Fruit fly (Drosophila melanogaster) whole organism, embryonic: ENCODE data around the gene CG43867.
A peak's percentile ranks its signal among the peaks of the same experiment; 100 is the strongest.

Experiments
- BEAF-32 ChIP-seq: fragments of 200-800 bp; sonication (Bioruptor generic); optimal IDR thresholded peaks from 3 replicates; lab custom pipeline; 2017; ENCODE audit warnings: missing biosample characterization, missing genetic modification characterization, mild to moderate bottlenecking, moderate library complexity, missing genetic modification reagents
- CG10431 ChIP-seq: fragments of 200-800 bp; sonication (Bioruptor generic); optimal IDR thresholded peaks from 3 replicates; lab custom pipeline; 2018; ENCODE audit warnings: missing biosample characterization, mild to moderate bottlenecking, missing genetic modification characterization
- CG10959 ChIP-seq: fragments of 200-800 bp; sonication (Bioruptor generic); IDR thresholded peaks from 2 replicates; pipeline ENCODE4 v1.3.6; 2022; ENCODE audit warnings: missing biosample characterization, missing genetic modification characterization
- CG11085 ChIP-seq: fragments of 200-800 bp; sonication (Bioruptor generic); IDR thresholded peaks from 2 replicates; pipeline ENCODE4 v1.3.6; 2022; ENCODE audit warnings: missing biosample characterization, missing genetic modification characterization
- CG13424 ChIP-seq: fragments of 200-800 bp; sonication (Bioruptor generic); optimal IDR thresholded peaks from 2 replicates; lab custom pipeline; 2019; ENCODE audit warnings: missing biosample characterization, mild to moderate bottlenecking, missing genetic modification characterization, moderate library complexity
- CG14667 ChIP-seq: fragments of 200-800 bp; sonication (Bioruptor generic); IDR thresholded peaks from 2 replicates; pipeline ENCODE4 v1.3.6; 2022; ENCODE audit warnings: missing biosample characterization, missing genetic modification characterization
- CG15269 ChIP-seq: fragments of 200-800 bp; sonication (Bioruptor generic); optimal IDR thresholded peaks from 2 replicates; lab custom pipeline; 2018; ENCODE audit warnings: missing biosample characterization, mild to moderate bottlenecking, missing genetic modification characterization, moderate library complexity
- CG1602 ChIP-seq: fragments of 200-800 bp; sonication (Bioruptor generic); optimal IDR thresholded peaks from 3 replicates; lab custom pipeline; 2016; ENCODE audit warnings: missing biosample characterization, missing genetic modification characterization
- CG17912 ChIP-seq: fragments of 200-800 bp; sonication (Bioruptor generic); optimal IDR thresholded peaks from 2 replicates; lab custom pipeline; 2018; ENCODE audit warnings: missing biosample characterization, mild to moderate bottlenecking, missing genetic modification characterization
- CG18011 ChIP-seq: fragments of 200-800 bp; sonication (Bioruptor generic); optimal IDR thresholded peaks from 2 replicates; lab custom pipeline; 2017; ENCODE audit warnings: missing biosample characterization, missing genetic modification characterization, mild to moderate bottlenecking, moderate library complexity, missing genotype
- CG18764 ChIP-seq: fragments of 200-800 bp; sonication (Bioruptor generic); optimal IDR thresholded peaks from 3 replicates; lab custom pipeline; 2016; ENCODE audit warnings: missing biosample characterization, missing genetic modification characterization
- CG32772 ChIP-seq: fragments of 200-800 bp; sonication (Bioruptor generic); IDR thresholded peaks from 2 replicates; pipeline ENCODE4 v1.3.6; 2022; ENCODE audit warnings: missing biosample characterization, missing genetic modification characterization
- CG33213 ChIP-seq: fragments of 200-800 bp; sonication (Bioruptor generic); optimal IDR thresholded peaks from 3 replicates; lab custom pipeline; 2016; ENCODE audit warnings: missing biosample characterization, missing genetic modification characterization
- CG34376 ChIP-seq: fragments of 200-800 bp; sonication (Bioruptor generic); optimal IDR thresholded peaks from 2 replicates; lab custom pipeline; 2018; ENCODE audit warnings: missing biosample characterization, mild to moderate bottlenecking, missing genetic modification characterization
- CG5953 ChIP-seq: fragments of 200-800 bp; sonication (Bioruptor generic); IDR thresholded peaks from 2 replicates; pipeline ENCODE4 v1.3.6; 2022; ENCODE audit warnings: missing biosample characterization, missing genetic modification characterization
- CG6765 ChIP-seq: fragments of 200-800 bp; sonication (Bioruptor generic); optimal IDR thresholded peaks from 3 replicates; lab custom pipeline; 2017; ENCODE audit warnings: missing biosample characterization, mild to moderate bottlenecking, missing genetic modification characterization
- CG6854 ChIP-seq: fragments of 200-800 bp; sonication (Bioruptor generic); optimal IDR thresholded peaks from 3 replicates; lab custom pipeline; 2017; ENCODE audit warnings: missing biosample characterization, mild to moderate bottlenecking, missing genetic modification characterization
- CG7372 ChIP-seq: fragments of 200-800 bp; sonication (Bioruptor generic); IDR thresholded peaks from 2 replicates; pipeline ENCODE4 v1.3.6; 2022; ENCODE audit warnings: missing biosample characterization, missing genetic modification characterization
- CG7556 ChIP-seq: fragments of 200-800 bp; sonication (Bioruptor generic); optimal IDR thresholded peaks from 2 replicates; lab custom pipeline; 2017; ENCODE audit warnings: missing biosample characterization, mild to moderate bottlenecking, missing genetic modification characterization
- CG7786 ChIP-seq: fragments of 200-800 bp; sonication (Bioruptor generic); optimal IDR thresholded peaks from 2 replicates; lab custom pipeline; 2016; ENCODE audit warnings: missing biosample characterization, missing genetic modification characterization
- CG7839 ChIP-seq: fragments of 200-800 bp; sonication (Bioruptor generic); optimal IDR thresholded peaks from 3 replicates; lab custom pipeline; 2018; ENCODE audit warnings: missing biosample characterization, mild to moderate bottlenecking, missing genetic modification characterization, moderate library complexity
- CG8359 ChIP-seq: fragments of 200-800 bp; sonication (Bioruptor generic); optimal IDR thresholded peaks from 2 replicates; lab custom pipeline; 2017; ENCODE audit warnings: missing biosample characterization, mild to moderate bottlenecking, missing genetic modification characterization, borderline replicate concordance
- CG8478 ChIP-seq: fragments of >200 bp; optimal IDR thresholded peaks from 2 replicates; lab custom pipeline; 2018
- CG8924 ChIP-seq: fragments of 200-800 bp; optimal IDR thresholded peaks from 3 replicates; lab custom pipeline; 2019; ENCODE audit warnings: missing biosample characterization, mild to moderate bottlenecking, missing genetic modification characterization, moderate library complexity
- Chrac-16 ChIP-seq: fragments of 200-800 bp; sonication (Bioruptor generic); optimal IDR thresholded peaks from 3 replicates; lab custom pipeline; 2016; ENCODE audit warnings: missing biosample characterization, missing genetic modification characterization
- CoRest ChIP-seq: fragments of 200-800 bp; sonication (Bioruptor generic); optimal IDR thresholded peaks from 3 replicates; lab custom pipeline; 2018; ENCODE audit warnings: missing biosample characterization, mild to moderate bottlenecking, missing genetic modification characterization, moderate library complexity
- Dek ChIP-seq: fragments of 200-800 bp; sonication (Bioruptor generic); optimal IDR thresholded peaks from 3 replicates; lab custom pipeline; 2019; ENCODE audit warnings: missing biosample characterization, mild to moderate bottlenecking, missing genetic modification characterization, moderate library complexity
- Dfd ChIP-seq, 2 experiments: fragments of >200 bp; optimal IDR thresholded peaks; 2 replicates each; lab custom pipeline; 2017; ENCODE audit warnings: missing biosample characterization in 2 of 2, missing genetic modification characterization in 2 of 2
- Lhr ChIP-seq: fragments of 200-800 bp; sonication (Bioruptor generic); optimal IDR thresholded peaks from 3 replicates; lab custom pipeline; 2017; ENCODE audit warnings: mild to moderate bottlenecking, missing biosample characterization, missing genetic modification reagents, missing genetic modification characterization
- Lim3 ChIP-seq: fragments of 200-800 bp; sonication (Bioruptor generic); IDR thresholded peaks from 2 replicates; pipeline ENCODE4 v1.3.6; 2022; ENCODE audit warnings: missing biosample characterization, missing genetic modification characterization
- MBD-R2 ChIP-seq: fragments of 200-800 bp; sonication (Bioruptor generic); IDR thresholded peaks from 2 replicates; pipeline ENCODE4 v1.3.6; 2022; ENCODE audit warnings: missing biosample characterization, missing genetic modification characterization
- aop ChIP-seq: fragments of 200-800 bp; sonication (Bioruptor generic); IDR thresholded peaks from 2 replicates; pipeline ENCODE4 v1.3.6; 2022; ENCODE audit warnings: missing biosample characterization, missing genetic modification characterization
- ara ChIP-seq: fragments of 200-800 bp; sonication (Bioruptor generic); IDR thresholded peaks from 2 replicates; pipeline ENCODE4 v1.3.6; 2022; ENCODE audit warnings: missing biosample characterization, missing genetic modification characterization
- cas ChIP-seq: fragments of 200-800 bp; sonication (Bioruptor generic); IDR thresholded peaks from 2 replicates; pipeline ENCODE4 v1.3.6; 2022; ENCODE audit warnings: missing biosample characterization, missing genetic modification characterization
- her ChIP-seq: fragments of 200-800 bp; sonication (Bioruptor generic); optimal IDR thresholded peaks from 2 replicates; lab custom pipeline; 2016; ENCODE audit warnings: missing biosample characterization, missing genetic modification characterization
- lmd ChIP-seq: fragments of 200-800 bp; sonication (Bioruptor generic); IDR thresholded peaks from 2 replicates; pipeline ENCODE4 v1.3.6; 2022; ENCODE audit warnings: missing biosample characterization, missing genetic modification characterization
- lov ChIP-seq, 2 experiments: fragments of 200-800 bp in 1 of 2; fragments of >200 bp in 1 of 2; sonication (Bioruptor generic) in 1 of 2; IDR thresholded peaks in 1 of 2; optimal IDR thresholded peaks in 1 of 2; 2 replicates in 1 of 2; 3 replicates in 1 of 2; pipeline versions ENCODE4 v1.3.6 to Lab custom; 2017 to 2022; ENCODE audit warnings: missing biosample characterization in 1 of 2, missing genetic modification characterization in 1 of 2
- nau ChIP-seq: fragments of 200-800 bp; sonication (Bioruptor generic); optimal IDR thresholded peaks from 3 replicates; lab custom pipeline; 2017; ENCODE audit warnings: missing biosample characterization, mild to moderate bottlenecking, missing genetic modification characterization, missing genetic modification reagents
- oc ChIP-seq: fragments of 200-800 bp; sonication (Bioruptor generic); optimal IDR thresholded peaks from 2 replicates; lab custom pipeline; 2018; ENCODE audit warnings: missing biosample characterization, mild to moderate bottlenecking, missing genetic modification characterization, moderate library complexity
- otp ChIP-seq: fragments of 200-800 bp; sonication (Bioruptor generic); IDR thresholded peaks from 3 replicates; pipeline ENCODE4, ENCODE4 v1.3.6; 2022; ENCODE audit warnings: missing biosample characterization, missing genetic modification characterization
- pnt ChIP-seq: fragments of 200-800 bp; sonication (Bioruptor generic); optimal IDR thresholded peaks from 3 replicates; lab custom pipeline; 2016; ENCODE audit warnings: missing biosample characterization, missing genetic modification characterization
- psq ChIP-seq: fragments of 200-800 bp; sonication (Bioruptor generic); optimal IDR thresholded peaks from 2 replicates; lab custom pipeline; 2017; ENCODE audit warnings: missing biosample characterization, missing genetic modification characterization
- sens-2 ChIP-seq: fragments of 200-800 bp; sonication (Bioruptor generic); IDR thresholded peaks from 2 replicates; pipeline ENCODE4 v1.3.6; 2022; ENCODE audit warnings: missing biosample characterization, missing genetic modification characterization
- shn ChIP-seq: fragments of 200-800 bp; sonication (Bioruptor generic); optimal IDR thresholded peaks from 3 replicates; lab custom pipeline; 2016; ENCODE audit warnings: missing biosample characterization, missing genetic modification characterization
- slbo ChIP-seq: fragments of 200-800 bp; sonication (Bioruptor generic); IDR thresholded peaks from 2 replicates; pipeline ENCODE4 v1.3.6; 2022; ENCODE audit warnings: missing biosample characterization, missing genetic modification characterization
- slou ChIP-seq: fragments of 200-800 bp; sonication (Bioruptor generic); optimal IDR thresholded peaks from 3 replicates; lab custom pipeline; 2016; ENCODE audit warnings: missing biosample characterization, missing genetic modification characterization
- tio ChIP-seq: fragments of 200-800 bp; sonication (Bioruptor generic); optimal IDR thresholded peaks from 2 replicates; lab custom pipeline; 2017; ENCODE audit warnings: missing biosample characterization, missing genetic modification characterization, inconsistent platforms
- ttk ChIP-seq: fragments of 200-800 bp; sonication (Bioruptor generic); IDR thresholded peaks from 2 replicates; pipeline ENCODE4 v2.1.2; 2022; ENCODE audit warnings: missing biosample characterization, missing genetic modification characterization
- zfh2 ChIP-seq: fragments of 200-800 bp; sonication (Bioruptor generic); optimal IDR thresholded peaks from 2 replicates; lab custom pipeline; 2016; ENCODE audit warnings: missing biosample characterization, missing genetic modification characterization

The CG43867 gene

dm6 chrX:935049-935900 is 7.5 kb upstream of the CG43867 start, which contains the start of gene TRAM (continued):
- TF ChIP-seq otp (GFP tag; lab: Robert Waterston, UW) (peak; percentile 99), CG10959 (GFP tag; lab: Robert Waterston, UW) (peak; percentile 98), CG34376 (GFP tag; lab: Kevin White, UChicago) (peak; percentile 99), lov (optimal IDR thresholded peaks at IDR 0.05; lab: Kevin White, UChicago) (no peak), lov (GFP tag; IDR thresholded peaks at IDR 0.05; lab: Robert Waterston, UW) (peak; percentile 99), Dfd (GFP tag; optimal IDR thresholded peaks at IDR 0.05; lab: Kevin White, UChicago) (no peak), cas (GFP tag; lab: Robert Waterston, UW) (peak; percentile 97), CG14667 (GFP tag; lab: Robert Waterston, UW) (peak; percentile 97), pnt (GFP tag; lab: Kevin White, UChicago) (peak; percentile 98), CoRest (tag; lab: Kevin White, UChicago) (peak; percentile 98), Lim3 (peak; percentile 94), CG7372 (peak; percentile 99), CG15269 (tag; lab: Kevin White, UChicago) (peak; percentile 98), tio (no peak), CG6765 (GFP tag; lab: Kevin White, UChicago) (peak; percentile 95), CG17912 (GFP tag; lab: Kevin White, UChicago) (peak; percentile 94), ara (peak; percentile 99), CG33213 (peak; percentile 98), CG7786 (peak; percentile 98), MBD-R2 (peak; percentile 99), CG1602 (GFP tag; lab: Kevin White, UChicago) (peak; percentile 97), CG8359 (GFP tag; lab: Kevin White, UChicago) (peak; percentile 92), oc (tag; lab: Kevin White, UChicago) (peak; percentile 97), sens-2 (GFP tag; lab: Robert Waterston, UW) (peak; percentile 99), lmd (peak; percentile 99), CG7556 (GFP tag; lab: Kevin White, UChicago) (peak; percentile 98), CG13424 (tag; lab: Kevin White, UChicago) (peak; percentile 98), CG18011 (GFP tag; lab: Kevin White, UChicago) (peak; percentile 92), Dek (tag; lab: Kevin White, UChicago) (peak; percentile 97), zfh2 (GFP tag; lab: Kevin White, UChicago) (peak; percentile 98), CG10431 (GFP tag; lab: Kevin White, UChicago) (peak; percentile 96), Chrac-16 (GFP tag; lab: Kevin White, UChicago) (peak; percentile 99), shn (GFP tag; lab: Kevin White, UChicago) (peak; percentile 98), Lhr (GFP tag; lab: Kevin White, UChicago) (peak; percentile 98), CG32772 (GFP tag; lab: Robert Waterston, UW) (peak; percentile 99), slbo (GFP tag; lab: Robert Waterston, UW) (peak; percentile 99), her (GFP tag; lab: Kevin White, UChicago) (peak; percentile 97), ttk (peak; percentile 99), nau (GFP tag; lab: Kevin White, UChicago) (peak; percentile 95), slou (GFP tag; lab: Kevin White, UChicago) (peak; percentile 90), CG5953 (GFP tag; lab: Robert Waterston, UW) (peak; percentile 99), BEAF-32 (GFP tag; lab: Kevin White, UChicago) (peak; percentile 87), CG7839 (peak; percentile 98), CG11085 (GFP tag; lab: Robert Waterston, UW) (peak; percentile 99), CG8478 (lab: Kevin White, UChicago) (peak; percentile 89), CG8924 (tag; lab: Kevin White, UChicago) (peak; percentile 93), aop (GFP tag; lab: Robert Waterston, UW) (peak; percentile 97), CG6854 (GFP tag; lab: Kevin White, UChicago) (peak; percentile 94), CG18764 (peak; percentile 97), psq (GFP tag; lab: Kevin White, UChicago) (peak; percentile 91)
